Worm (Caenorhabditis elegans) whole organism, early embryonic: ENCODE data around the gene K11H12.10.
A peak's percentile ranks its signal among the peaks of the same experiment; 100 is the strongest.

Experiments
- B0310.2 ChIP-seq: sonication (generic microtip); optimal IDR thresholded peaks from 2 replicates; lab custom pipeline; 2016; ENCODE audit warnings: mild to moderate bottlenecking, missing genetic modification characterization, missing compliant biosample characterization
- F13C5.2 ChIP-seq: sonication (generic microtip); optimal IDR thresholded peaks from 2 replicates; lab custom pipeline; 2017; ENCODE audit warnings: mild to moderate bottlenecking, missing genetic modification characterization, inconsistent platforms, missing compliant biosample characterization
- aly-1 ChIP-seq: sonication (generic microtip); optimal IDR thresholded peaks from 2 replicates; lab custom pipeline; 2016; ENCODE audit warnings: missing genetic modification characterization, missing compliant biosample characterization
- ama-1 ChIP-seq: fragments of 150-350 bp; optimal IDR thresholded peaks from 2 replicates; lab custom pipeline; 2014
- ceh-13 ChIP-seq: fragments of 200-800 bp; sonication (Bioruptor generic); optimal IDR thresholded peaks from 2 replicates; lab custom pipeline; 2018; ENCODE audit warnings: mild to moderate bottlenecking, missing genetic modification characterization, missing compliant biosample characterization
- ceh-36 ChIP-seq: sonication (generic microtip); optimal IDR thresholded peaks from 2 replicates; lab custom pipeline; 2016; ENCODE audit warnings: missing genetic modification characterization, inconsistent platforms, missing compliant biosample characterization
- ets-7 ChIP-seq: sonication (generic microtip); optimal IDR thresholded peaks from 2 replicates; lab custom pipeline; 2016; ENCODE audit warnings: missing genotype, missing genetic modification characterization, missing compliant biosample characterization
- flt-1 ChIP-seq: fragments of 200-800 bp; sonication (Bioruptor generic); IDR thresholded peaks from 2 replicates; pipeline ENCODE4 v1.3.6; 2022; ENCODE audit warnings: missing genetic modification characterization, missing compliant biosample characterization
- hmbx-1 ChIP-seq: sonication (generic microtip); optimal IDR thresholded peaks from 2 replicates; lab custom pipeline; 2016; ENCODE audit warnings: mild to moderate bottlenecking, missing genetic modification characterization, missing compliant biosample characterization
- hmg-4 ChIP-seq: fragments of 200-800 bp; sonication (Bioruptor generic); optimal IDR thresholded peaks from 2 replicates; lab custom pipeline; 2018; ENCODE audit warnings: mild to moderate bottlenecking, missing genetic modification characterization, missing compliant biosample characterization
- hnd-1 ChIP-seq: sonication (generic microtip); optimal IDR thresholded peaks from 2 replicates; lab custom pipeline; 2016; ENCODE audit warnings: missing genetic modification characterization, missing compliant biosample characterization
- pes-1 ChIP-seq: fragments of 200-800 bp; sonication (Bioruptor generic); IDR thresholded peaks from 2 replicates; pipeline ENCODE4 v1.3.6; 2022; ENCODE audit warnings: missing genetic modification reagents, missing genetic modification characterization, missing compliant biosample characterization
- scrt-1 ChIP-seq: fragments of 200-800 bp; sonication (Bioruptor generic); IDR thresholded peaks from 2 replicates; pipeline ENCODE4 v1.3.6; 2022; ENCODE audit warnings: missing genetic modification characterization, missing compliant biosample characterization
- sea-1 ChIP-seq: fragments of 200-800 bp; sonication (Bioruptor generic); conservative IDR thresholded peaks from 2 replicates; pipeline ENCODE4 v1.3.6; 2022; ENCODE audit warnings: missing genetic modification characterization, missing compliant biosample characterization
- tbx-11 ChIP-seq: fragments of 200-800 bp; sonication (Bioruptor generic); IDR thresholded peaks from 2 replicates; pipeline ENCODE4 v1.3.6; 2022; ENCODE audit warnings: missing genetic modification characterization, missing compliant biosample characterization
- tbx-37 ChIP-seq: fragments of 200-800 bp; sonication (Bioruptor generic); conservative IDR thresholded peaks from 2 replicates; pipeline ENCODE4 v1.3.6; 2022; ENCODE audit warnings: missing genetic modification reagents, missing genetic modification characterization, missing compliant biosample characterization
- tra-4 ChIP-seq: sonication (generic microtip); optimal IDR thresholded peaks from 2 replicates; lab custom pipeline; 2017; ENCODE audit warnings: missing genetic modification characterization, missing compliant biosample characterization

K11H12.10 gene

ce11 chrIV:649365-649764, 26.5 kb upstream of the K11H12.10 start, which contains the start of gene K11H12.9:
Gene K11H12.9 (plus strand): TSS chrIV:649665.
- TF ChIP-seq ceh-13 = no peak
- no peak for TF ChIP-seq ets-7
- TF ChIP-seq aly-1 = no peak
- TF ChIP-seq tra-4 = no peak
- no peak for TF ChIP-seq tbx-37 (GFP tag; lab: Robert Waterston, UW)
- no peak for TF ChIP-seq hmg-4 (GFP tag; lab: Kevin White, UChicago)
- no peak for TF ChIP-seq ceh-36 (tag; lab: Kevin White, UChicago)
- no peak for TF ChIP-seq pes-1 (GFP tag; lab: Robert Waterston, UW)
- no peak for TF ChIP-seq B0310.2 (tag; lab: Kevin White, UChicago)
- TF ChIP-seq scrt-1 = no peak
- no peak for TF ChIP-seq flt-1 (GFP tag; lab: Robert Waterston, UW)
- TF ChIP-seq tbx-11 = no peak
- no peak for TF ChIP-seq hnd-1
- no peak for TF ChIP-seq ama-1 (lab: Kevin White, UChicago)
- TF ChIP-seq sea-1 (GFP tag; lab: Robert Waterston, UW) = no peak
- no peak for TF ChIP-seq F13C5.2 (tag; lab: Kevin White, UChicago)
- TF ChIP-seq hmbx-1 (tag; lab: Kevin White, UChicago) = no peak

- TF ChIP-seq hnd-1 (no peak), hmg-4 (GFP tag; lab: Kevin White, UChicago) (no peak), aly-1 (no peak), ceh-36 (tag; lab: Kevin White, UChicago) (no peak), tbx-37 (GFP tag; lab: Robert Waterston, UW) (no peak), scrt-1 (no peak), sea-1 (GFP tag; lab: Robert Waterston, UW) (no peak), flt-1 (GFP tag; lab: Robert Waterston, UW) (no peak), ama-1 (lab: Kevin White, UChicago) (no peak), F13C5.2 (tag; lab: Kevin White, UChicago) (no peak), hmbx-1 (tag; lab: Kevin White, UChicago) (no peak), ceh-13 (no peak), tbx-11 (no peak), tra-4 (no peak), pes-1 (GFP tag; lab: Robert Waterston, UW) (no peak), ets-7 (no peak)
These were observed 22.6 kb upstream of the K11H12.10 start, which contains the start of gene K11H12.1 for ce11 chrIV:653138-653848. Gene K11H12.1 (minus strand): TSS chrIV:653421.

- TF ChIP-seq hnd-1 (peak; percentile 70), pes-1 (GFP tag; lab: Robert Waterston, UW) (peak; percentile 87), ets-7 (peak; percentile 64), ceh-13 (peak; percentile 57), scrt-1 (peak; percentile 83), B0310.2 (tag; lab: Kevin White, UChicago) (peak; percentile 66), hmg-4 (GFP tag; lab: Kevin White, UChicago) (peak; percentile 93), tbx-37 (GFP tag; lab: Robert Waterston, UW) (peak; percentile 91), F13C5.2 (tag; lab: Kevin White, UChicago) (peak; percentile 99), ceh-36 (tag; lab: Kevin White, UChicago) (peak; percentile 78), flt-1 (GFP tag; lab: Robert Waterston, UW) (peak; percentile 92), aly-1 (no peak), tbx-11 (peak; percentile 77), sea-1 (GFP tag; lab: Robert Waterston, UW) (peak; percentile 95), hmbx-1 (tag; lab: Kevin White, UChicago) (peak; percentile 64), tra-4 (peak; percentile 79), ama-1 (lab: Kevin White, UChicago) (no peak)
These were observed 21.1 kb upstream of the K11H12.10 start, which contains the start of the genes rpl-15 and K11H12.8 for ce11 chrIV:654526-655440. Gene rpl-15 (minus strand): TSS chrIV:654576. Gene K11H12.8 (plus strand): TSS chrIV:655390.

- TF ChIP-seq ets-7 (no peak), tbx-11 (no peak), aly-1 (no peak), hnd-1 (no peak), F13C5.2 (tag; lab: Kevin White, UChicago) (no peak), hmbx-1 (tag; lab: Kevin White, UChicago) (no peak)
These were observed 18.8 kb upstream of the K11H12.10 start for ce11 chrIV:657046-657445.

ce11 chrIV:657932-658331, 17.9 kb upstream of the K11H12.10 start:
- TF ChIP-seq scrt-1 = 0 out of 2 replicates have a peak, but pooled peaks have one; percentile 37
- TF ChIP-seq tbx-11 = no peak
- TF ChIP-seq aly-1 = no peak
- no peak for TF ChIP-seq hmbx-1 (tag; lab: Kevin White, UChicago)
- no peak; the same call in 1 of the 2 replicates for TF ChIP-seq sea-1 (GFP tag; lab: Robert Waterston, UW)
- peak; percentile 62 for TF ChIP-seq hmg-4 (GFP tag; lab: Kevin White, UChicago)

- TF ChIP-seq ama-1 (lab: Kevin White, UChicago) (no peak), tbx-37 (GFP tag; lab: Robert Waterston, UW) (no peak), tbx-11 (no peak), hnd-1 (no peak), flt-1 (GFP tag; lab: Robert Waterston, UW) (no peak), tra-4 (no peak), sea-1 (GFP tag; lab: Robert Waterston, UW) (no peak), hmg-4 (GFP tag; lab: Kevin White, UChicago) (no peak), F13C5.2 (tag; lab: Kevin White, UChicago) (no peak), scrt-1 (no peak), aly-1 (no peak), hmbx-1 (tag; lab: Kevin White, UChicago) (no peak), ets-7 (no peak), pes-1 (GFP tag; lab: Robert Waterston, UW) (no peak), ceh-36 (tag; lab: Kevin White, UChicago) (no peak), ceh-13 (no peak), B0310.2 (tag; lab: Kevin White, UChicago) (no peak)
These were observed 17.2 kb upstream of the K11H12.10 start for ce11 chrIV:658497-659177.
